Fruit fly (Drosophila melanogaster) whole organism, embryonic: ENCODE data around the gene sage.
A peak's percentile ranks its signal among the peaks of the same experiment; 100 is the strongest.

ENCODE experiments used
- Awh ChIP-seq: fragments of 200-800 bp; sonication (Bioruptor generic); IDR thresholded peaks from 2 replicates; pipeline ENCODE4, ENCODE4 v1.3.6; 2022; ENCODE audit warnings: missing biosample characterization, missing genetic modification characterization
- CG12219 ChIP-seq: fragments of 200-800 bp; sonication (Bioruptor generic); optimal IDR thresholded peaks from 3 replicates; lab custom pipeline; 2018; ENCODE audit warnings: missing biosample characterization, mild to moderate bottlenecking, missing genetic modification characterization
- CG14965 ChIP-seq: fragments of 200-800 bp; sonication (Bioruptor generic); optimal IDR thresholded peaks from 2 replicates; lab custom pipeline; 2016; ENCODE audit warnings: missing biosample characterization, missing genetic modification characterization, borderline replicate concordance
- CG1603 ChIP-seq: fragments of 200-800 bp; sonication (Bioruptor generic); optimal IDR thresholded peaks from 2 replicates; lab custom pipeline; 2019; ENCODE audit warnings: missing biosample characterization, mild to moderate bottlenecking, missing genetic modification characterization, moderate library complexity
- CG17328 ChIP-seq: fragments of 200-800 bp; sonication (Bioruptor generic); IDR thresholded peaks from 2 replicates; pipeline ENCODE4 v1.3.6; 2022; ENCODE audit warnings: missing biosample characterization, missing genetic modification characterization
- CG17361 ChIP-seq: fragments of 200-800 bp; sonication (Bioruptor generic); IDR thresholded peaks from 3 replicates; pipeline ENCODE4 v1.3.6; 2022; ENCODE audit warnings: missing biosample characterization, missing genetic modification characterization
- CG18011 ChIP-seq: fragments of 200-800 bp; sonication (Bioruptor generic); optimal IDR thresholded peaks from 2 replicates; lab custom pipeline; 2017; ENCODE audit warnings: missing biosample characterization, missing genetic modification characterization, mild to moderate bottlenecking, moderate library complexity, missing genotype
- CG3281 ChIP-seq: fragments of 200-800 bp; sonication (Bioruptor generic); optimal IDR thresholded peaks from 3 replicates; lab custom pipeline; 2017; ENCODE audit warnings: missing biosample characterization, mild to moderate bottlenecking, missing genetic modification characterization
- CG42726 ChIP-seq: fragments of 200-800 bp; sonication (Bioruptor generic); IDR thresholded peaks from 2 replicates; pipeline ENCODE4 v1.3.6; 2022; ENCODE audit warnings: missing biosample characterization, missing genetic modification characterization; ENCODE audit not compliant: partially characterized antibody
- CG4617 ChIP-seq: fragments of 200-800 bp; sonication (Bioruptor generic); optimal IDR thresholded peaks from 3 replicates; lab custom pipeline; 2016; ENCODE audit warnings: missing biosample characterization, missing genetic modification characterization, borderline replicate concordance
- CG6683 ChIP-seq: fragments of 200-800 bp; sonication (Bioruptor generic); optimal IDR thresholded peaks from 2 replicates; lab custom pipeline; 2017; ENCODE audit warnings: missing biosample characterization, mild to moderate bottlenecking, missing genetic modification characterization, missing genetic modification reagents
- CG6791 ChIP-seq: fragments of 200-800 bp; sonication (Bioruptor generic); IDR thresholded peaks from 3 replicates; pipeline ENCODE4 v1.3.6; 2022; ENCODE audit warnings: missing biosample characterization, missing genetic modification characterization; ENCODE audit not compliant: partially characterized antibody
- CG7928 ChIP-seq: fragments of 200-800 bp; sonication (Bioruptor generic); optimal IDR thresholded peaks from 2 replicates; lab custom pipeline; 2017; ENCODE audit warnings: missing biosample characterization, mild to moderate bottlenecking, missing genetic modification characterization
- CG8290 ChIP-seq, 3 experiments: fragments of 200-800 bp; sonication (Bioruptor generic); optimal IDR thresholded peaks; 2 replicates each; lab custom pipeline; 2016 to 2019; ENCODE audit warnings: missing biosample characterization in 3 of 3, missing genetic modification characterization in 3 of 3, mild to moderate bottlenecking in 2 of 3, moderate library complexity in 1 of 3
- CTCF ChIP-seq: fragments of 200-800 bp; sonication (Bioruptor generic); optimal IDR thresholded peaks from 2 replicates; lab custom pipeline; 2017; ENCODE audit warnings: missing biosample characterization, mild to moderate bottlenecking, missing genetic modification characterization, moderate library complexity
- Chrac-16 ChIP-seq: fragments of 200-800 bp; sonication (Bioruptor generic); optimal IDR thresholded peaks from 3 replicates; lab custom pipeline; 2016; ENCODE audit warnings: missing biosample characterization, missing genetic modification characterization
- Dll ChIP-seq: fragments of 200-800 bp; sonication (Bioruptor generic); IDR thresholded peaks from 4 replicates; pipeline ENCODE4 v1.3.6; 2022; ENCODE audit warnings: missing biosample characterization, missing genetic modification characterization; ENCODE audit not compliant: partially characterized antibody
- Hr3 ChIP-seq: fragments of 200-800 bp; sonication (Bioruptor generic); optimal IDR thresholded peaks from 3 replicates; lab custom pipeline; 2016; ENCODE audit warnings: missing biosample characterization, missing genetic modification characterization
- Hr78 ChIP-seq, 2 experiments: fragments of 200-800 bp in 1 of 2; fragments of >200 bp in 1 of 2; sonication (Bioruptor generic) in 1 of 2; optimal IDR thresholded peaks; 2 replicates each; lab custom pipeline; 2017 to 2019; ENCODE audit warnings: missing biosample characterization in 2 of 2, missing genetic modification characterization in 2 of 2, mild to moderate bottlenecking in 1 of 2, moderate library complexity in 1 of 2
- NfI ChIP-seq: fragments of 200-800 bp; sonication (Bioruptor generic); optimal IDR thresholded peaks from 3 replicates; lab custom pipeline; 2018; ENCODE audit warnings: missing biosample characterization, mild to moderate bottlenecking, missing genetic modification characterization, moderate library complexity
- TFAM ChIP-seq: fragments of 200-800 bp; sonication (Bioruptor generic); optimal IDR thresholded peaks from 2 replicates; lab custom pipeline; 2017; ENCODE audit warnings: missing biosample characterization, missing genetic modification characterization, inconsistent platforms
- Tbp ChIP-seq: fragments of >200 bp; optimal IDR thresholded peaks from 2 replicates; lab custom pipeline; 2018; ENCODE audit warnings: missing biosample characterization, missing genetic modification characterization
- ase ChIP-seq: fragments of 200-800 bp; sonication (Bioruptor generic); IDR thresholded peaks from 3 replicates; pipeline ENCODE4 v1.3.6; 2022; ENCODE audit warnings: missing biosample characterization, missing genetic modification characterization
- ato ChIP-seq: fragments of 200-800 bp; sonication (Bioruptor generic); IDR thresholded peaks from 2 replicates; pipeline ENCODE4 v1.3.6; 2022; ENCODE audit warnings: missing biosample characterization, missing genetic modification characterization; ENCODE audit not compliant: partially characterized antibody
- cad ChIP-seq: fragments of >200 bp; optimal IDR thresholded peaks from 2 replicates; lab custom pipeline; 2017; ENCODE audit warnings: missing biosample characterization, missing genetic modification characterization
- danr ChIP-seq: fragments of 200-800 bp; sonication (Bioruptor generic); IDR thresholded peaks from 2 replicates; pipeline ENCODE4 v1.3.6; 2022; ENCODE audit warnings: missing biosample characterization, missing genetic modification characterization
- jigr1 ChIP-seq: fragments of 200-800 bp; sonication (Bioruptor generic); IDR thresholded peaks from 3 replicates; pipeline ENCODE4 v1.3.6; 2022; ENCODE audit warnings: missing biosample characterization, missing genetic modification characterization
- jing ChIP-seq: fragments of 200-800 bp; sonication (Bioruptor generic); optimal IDR thresholded peaks from 2 replicates; lab custom pipeline; 2018; ENCODE audit warnings: missing biosample characterization, mild to moderate bottlenecking, missing genetic modification characterization
- knrl ChIP-seq: fragments of 200-800 bp; sonication (Bioruptor generic); IDR thresholded peaks from 3 replicates; pipeline ENCODE4 v1.3.6; 2022; ENCODE audit warnings: missing biosample characterization, missing genetic modification characterization; ENCODE audit not compliant: partially characterized antibody
- mld ChIP-seq: fragments of 200-800 bp; sonication (Bioruptor generic); IDR thresholded peaks from 3 replicates; pipeline ENCODE4 v1.3.6; 2022; ENCODE audit warnings: missing biosample characterization, missing genetic modification characterization; ENCODE audit not compliant: partially characterized antibody
- phol ChIP-seq: fragments of 200-800 bp; sonication (Bioruptor generic); optimal IDR thresholded peaks from 3 replicates; lab custom pipeline; 2018; ENCODE audit warnings: missing biosample characterization, mild to moderate bottlenecking, missing genetic modification characterization, moderate library complexity
- pzg ChIP-seq: fragments of 200-800 bp; sonication (Bioruptor generic); optimal IDR thresholded peaks from 3 replicates; lab custom pipeline; 2018; ENCODE audit warnings: missing biosample characterization, mild to moderate bottlenecking, missing genetic modification characterization, moderate library complexity
- schlank ChIP-seq: fragments of 200-800 bp; sonication (Bioruptor generic); optimal IDR thresholded peaks from 2 replicates; lab custom pipeline; 2018; ENCODE audit warnings: missing biosample characterization, mild to moderate bottlenecking, missing genetic modification characterization
- sens ChIP-seq: fragments of 200-800 bp; sonication (Bioruptor generic); peaks from one replicate; lab custom pipeline; 2016; ENCODE audit warnings: missing biosample characterization, missing genetic modification characterization
- sens-2 ChIP-seq: fragments of 200-800 bp; sonication (Bioruptor generic); IDR thresholded peaks from 2 replicates; pipeline ENCODE4 v1.3.6; 2022; ENCODE audit warnings: missing biosample characterization, missing genetic modification characterization
- sisA ChIP-seq: fragments of 200-800 bp; sonication (Bioruptor generic); IDR thresholded peaks from 2 replicates; pipeline ENCODE4 v1.3.6; 2022; ENCODE audit warnings: missing biosample characterization, missing genetic modification characterization
- so ChIP-seq: fragments of 200-800 bp; sonication (Bioruptor generic); IDR thresholded peaks from 3 replicates; pipeline ENCODE4 v1.3.6; 2022; ENCODE audit warnings: missing biosample characterization, missing genetic modification characterization
- unpg ChIP-seq: fragments of 200-800 bp; sonication (Bioruptor generic); optimal IDR thresholded peaks from 3 replicates; lab custom pipeline; 2018; ENCODE audit warnings: missing biosample characterization, mild to moderate bottlenecking, missing genetic modification characterization, moderate library complexity

Gene sage

dm6 chr3R:9258252-9259225, 5.4 kb downstream of the sage start, which contains the start of the genes Ibf2 and Ibf1 (continued):
- TF ChIP-seq jing (GFP tag; lab: Kevin White, UChicago) = no peak
- no peak for TF ChIP-seq ase (GFP tag; lab: Robert Waterston, UW)
- TF ChIP-seq Awh = no peak
- peak; percentile 80 for TF ChIP-seq Dll (GFP tag; lab: Robert Waterston, UW)
- peak; percentile 56 for TF ChIP-seq sens (GFP tag; lab: Kevin White, UChicago)
- TF ChIP-seq schlank (tag; lab: Kevin White, UChicago) = no peak
- peak; percentile 80 for TF ChIP-seq knrl (GFP tag; lab: Robert Waterston, UW)
- no peak for TF ChIP-seq CG17328 (GFP tag; lab: Robert Waterston, UW)
- no peak for TF ChIP-seq CG12219
- TF ChIP-seq mld (GFP tag; lab: Robert Waterston, UW) = peak; percentile 81
- peak; percentile 92 for TF ChIP-seq CG6791 (GFP tag; lab: Robert Waterston, UW)
- peak; percentile 83 for TF ChIP-seq ato
- no peak for TF ChIP-seq CG6683 (GFP tag; lab: Kevin White, UChicago)
- no peak for TF ChIP-seq Hr78 (GFP tag; optimal IDR thresholded peaks at IDR 0.05; lab: Kevin White, UChicago)
- TF ChIP-seq so (GFP tag; lab: Robert Waterston, UW) = no peak
- no peak for TF ChIP-seq cad
- no peak for TF ChIP-seq Hr3 (GFP tag; lab: Kevin White, UChicago)
- TF ChIP-seq CG8290 (GFP tag; optimal IDR thresholded peaks at IDR 0.05; lab: Kevin White, UChicago) = peak; percentile 90
- peak; percentile 66 to 86 for TF ChIP-seq CG8290 (tag; optimal IDR thresholded peaks at IDR 0.05; lab: Kevin White, UChicago)
- TF ChIP-seq NfI (GFP tag; lab: Kevin White, UChicago) = no peak
- TF ChIP-seq CG18011 (GFP tag; lab: Kevin White, UChicago) = no peak
- TF ChIP-seq CG7928 (GFP tag; lab: Kevin White, UChicago) = no peak
- TF ChIP-seq TFAM = no peak
- TF ChIP-seq CG17361 = 0 out of 3 replicates have a peak, but pooled peaks have one; percentile 28
- no peak for TF ChIP-seq unpg (GFP tag; lab: Kevin White, UChicago)
- peak; percentile 63 for TF ChIP-seq CTCF (GFP tag; lab: Kevin White, UChicago)
- TF ChIP-seq CG3281 (GFP tag; lab: Kevin White, UChicago) = no peak
- TF ChIP-seq phol (tag; lab: Kevin White, UChicago) = peak; percentile 89
- no peak for TF ChIP-seq sisA
- TF ChIP-seq CG14965 (GFP tag; lab: Kevin White, UChicago) = no peak
- peak; percentile 9 for TF ChIP-seq CG4617 (GFP tag; lab: Kevin White, UChicago)
- TF ChIP-seq Chrac-16 (GFP tag; lab: Kevin White, UChicago) = no peak
- TF ChIP-seq CG42726 (GFP tag; lab: Robert Waterston, UW) = peak; percentile 89
- TF ChIP-seq danr (GFP tag; lab: Robert Waterston, UW) = no peak
- TF ChIP-seq sens-2 (GFP tag; lab: Robert Waterston, UW) = no peak
- no peak for TF ChIP-seq jigr1 (GFP tag; lab: Robert Waterston, UW)
- TF ChIP-seq Tbp (GFP tag; lab: Kevin White, UChicago) = no peak
- peak; percentile 8 for TF ChIP-seq CG1603 (tag; lab: Kevin White, UChicago)
- peak; percentile 42 for TF ChIP-seq pzg (GFP tag; lab: Kevin White, UChicago)
